Fruit fly (Drosophila melanogaster) whole organism, adult: Measurements from ENCODE around the gene TFAM.
A peak's percentile ranks its signal among the peaks of the same experiment; 100 is the strongest.

Experiments used
- Crg-1 ChIP-seq: fragments of 200-800 bp; sonication (Bioruptor generic); optimal IDR thresholded peaks from 2 replicates; lab custom pipeline; 2016; ENCODE audit warnings: missing biosample characterization, missing genetic modification characterization
- Hr96 ChIP-seq: fragments of 200-800 bp; sonication (Bioruptor generic); optimal IDR thresholded peaks from 2 replicates; lab custom pipeline; 2016; ENCODE audit warnings: missing biosample characterization, missing genetic modification characterization
- cnc ChIP-seq, 2 experiments: fragments of >200 bp; optimal IDR thresholded peaks; 2 replicates each; lab custom pipeline; 2017
- pad ChIP-seq: fragments of 200-800 bp; sonication (Bioruptor generic); optimal IDR thresholded peaks from 3 replicates; lab custom pipeline; 2017; ENCODE audit warnings: missing biosample characterization, missing genetic modification characterization, mild to moderate bottlenecking, moderate library complexity, missing genetic modification reagents
- toe ChIP-seq: fragments of 200-800 bp; sonication (Bioruptor generic); optimal IDR thresholded peaks from 2 replicates; lab custom pipeline; 2016; ENCODE audit warnings: missing biosample characterization, missing genetic modification characterization

- TF ChIP-seq Crg-1 (GFP tag; lab: Kevin White, UChicago) (peak; percentile 43), Hr96 (GFP tag; lab: Kevin White, UChicago) (peak; percentile 70), pad (GFP tag; lab: Kevin White, UChicago) (peak; percentile 62), cnc (optimal IDR thresholded peaks at IDR 0.05; lab: Kevin White, UChicago) (peak in 1 of 2 experiments; percentile 23), toe (GFP tag; lab: Kevin White, UChicago) (peak; percentile 55)
These were observed 20.3 kb downstream of the TFAM start for dm6 chr3R:20556281-20557113.
